Worm (Caenorhabditis elegans) whole organism, young adult: ENCODE data around the gene acs-11.

Experiments
- C06A6.2 ChIP-seq: fragments of 200-800 bp; sonication (Bioruptor generic); conservative IDR thresholded peaks from 2 replicates; pipeline ENCODE4 v1.3.6; 2022; ENCODE audit warnings: missing genetic modification characterization, missing compliant biosample characterization
- F22D6.2 ChIP-seq: sonication (generic microtip); optimal IDR thresholded peaks from 2 replicates; lab custom pipeline; 2016; ENCODE audit warnings: mild to moderate bottlenecking, missing genetic modification characterization, missing compliant biosample characterization
- F52B5.7 ChIP-seq: sonication (generic microtip); optimal IDR thresholded peaks from 2 replicates; lab custom pipeline; 2016; ENCODE audit warnings: mild to moderate bottlenecking, missing genetic modification characterization, missing compliant biosample characterization
- F55B11.4 ChIP-seq: sonication (generic microtip); optimal IDR thresholded peaks from 2 replicates; lab custom pipeline; 2016; ENCODE audit warnings: missing compliant biosample characterization, missing genetic modification characterization, borderline replicate concordance; ENCODE audit not compliant: insufficient read depth
- F57A8.1 ChIP-seq: fragments of 200-800 bp; sonication (Bioruptor generic); optimal IDR thresholded peaks from 2 replicates; lab custom pipeline; 2018; ENCODE audit warnings: mild to moderate bottlenecking, missing genetic modification characterization, moderate library complexity, missing compliant biosample characterization
- K11D2.4 ChIP-seq: fragments of 200-800 bp; sonication (Bioruptor generic); IDR thresholded peaks from 2 replicates; pipeline ENCODE4 v1.3.6; 2022; ENCODE audit warnings: missing genetic modification reagents, missing genetic modification characterization, missing compliant biosample characterization
- T26A5.8 ChIP-seq: sonication (generic microtip); optimal IDR thresholded peaks from 2 replicates; lab custom pipeline; 2016; ENCODE audit warnings: missing genetic modification characterization, missing compliant biosample characterization
- Y53G8AR.9 ChIP-seq: fragments of 200-800 bp; sonication (Bioruptor generic); conservative IDR thresholded peaks from 2 replicates; pipeline ENCODE4 v1.3.6; 2022; ENCODE audit warnings: missing genetic modification reagents, missing genetic modification characterization, missing compliant biosample characterization
- Y67H2A.10 ChIP-seq: fragments of 200-800 bp; sonication (Bioruptor generic); conservative IDR thresholded peaks from 2 replicates; pipeline ENCODE4 v1.3.6; 2022; ENCODE audit warnings: missing genetic modification reagents, missing genetic modification characterization, missing compliant biosample characterization
- aptf-3 ChIP-seq: fragments of 200-800 bp; sonication (Bioruptor generic); IDR thresholded peaks from 2 replicates; pipeline ENCODE4 v1.3.6; 2022; ENCODE audit warnings: missing genetic modification characterization, missing compliant biosample characterization
- atf-7 ChIP-seq: sonication (generic microtip); optimal IDR thresholded peaks from 2 replicates; lab custom pipeline; 2017; ENCODE audit warnings: mild to moderate bottlenecking, missing genetic modification characterization, missing compliant biosample characterization
- athp-1 ChIP-seq: sonication (generic microtip); optimal IDR thresholded peaks from 2 replicates; lab custom pipeline; 2017; ENCODE audit warnings: mild to moderate bottlenecking, missing genetic modification characterization, missing compliant biosample characterization
- attf-3 ChIP-seq: fragments of 200-800 bp; sonication (Bioruptor generic); conservative IDR thresholded peaks from 2 replicates; pipeline ENCODE4 v1.3.6; 2022; ENCODE audit warnings: missing genetic modification reagents, missing genetic modification characterization, missing compliant biosample characterization
- cebp-1 ChIP-seq, 2 experiments: fragments of 200-800 bp in 1 of 2; sonication (Bioruptor generic) in 1 of 2; sonication (generic microtip) in 1 of 2; IDR thresholded peaks in 1 of 2; optimal IDR thresholded peaks in 1 of 2; 2 replicates each; pipeline versions ENCODE4 v1.3.6 to Lab custom; 2017 to 2022; ENCODE audit warnings: missing compliant biosample characterization in 2 of 2, missing genetic modification characterization in 2 of 2, mild to moderate bottlenecking in 1 of 2, missing genetic modification reagents in 1 of 2, moderate library complexity in 1 of 2
- ceh-27 ChIP-seq: fragments of 200-800 bp; sonication (Bioruptor generic); optimal IDR thresholded peaks from 2 replicates; lab custom pipeline; 2018; ENCODE audit warnings: mild to moderate bottlenecking, missing genetic modification characterization, moderate library complexity, missing compliant biosample characterization
- ceh-40 ChIP-seq: fragments of 200-800 bp; sonication (Bioruptor generic); IDR thresholded peaks from 2 replicates; pipeline ENCODE4 v1.3.6; 2022; ENCODE audit warnings: missing genetic modification characterization, missing compliant biosample characterization
- ceh-58 ChIP-seq: fragments of 200-800 bp; sonication (Bioruptor generic); IDR thresholded peaks from 2 replicates; pipeline ENCODE4 v1.3.6; 2022; ENCODE audit warnings: missing genetic modification characterization, missing compliant biosample characterization
- ceh-79 ChIP-seq: sonication (generic microtip); optimal IDR thresholded peaks from 2 replicates; lab custom pipeline; 2017; ENCODE audit warnings: mild to moderate bottlenecking, missing genetic modification characterization, missing compliant biosample characterization
- die-1 ChIP-seq: sonication (generic microtip); optimal IDR thresholded peaks from 2 replicates; lab custom pipeline; 2016; ENCODE audit warnings: missing genotype, mild to moderate bottlenecking, missing genetic modification characterization, missing compliant biosample characterization
- efl-1 ChIP-seq: fragments of 150-350 bp; optimal IDR thresholded peaks from 2 replicates; lab custom pipeline; 2014; ENCODE audit warnings: missing biosample characterization, missing genetic modification reagents, missing genetic modification characterization
- egl-18 ChIP-seq: fragments of 200-800 bp; sonication (Bioruptor generic); IDR thresholded peaks from 2 replicates; pipeline ENCODE4 v1.3.6; 2022; ENCODE audit warnings: missing genetic modification reagents, missing genetic modification characterization, missing compliant biosample characterization
- ekl-4 ChIP-seq: fragments of 200-800 bp; sonication (Bioruptor generic); IDR thresholded peaks from 2 replicates; pipeline ENCODE4 v1.3.6; 2022; ENCODE audit warnings: missing genetic modification reagents, missing genetic modification characterization, missing compliant biosample characterization
- ets-4 ChIP-seq: fragments of 200-800 bp; sonication (Bioruptor generic); optimal IDR thresholded peaks from 2 replicates; lab custom pipeline; 2018; ENCODE audit warnings: mild to moderate bottlenecking, missing genetic modification characterization, missing compliant biosample characterization
- him-1 ChIP-seq: sonication (generic microtip); optimal IDR thresholded peaks from 2 replicates; lab custom pipeline; 2016; ENCODE audit warnings: missing genotype, missing genetic modification reagents, missing genetic modification characterization, missing compliant biosample characterization
- hlh-12 ChIP-seq: sonication (generic microtip); optimal IDR thresholded peaks from 2 replicates; lab custom pipeline; 2016; ENCODE audit warnings: missing genetic modification characterization, missing compliant biosample characterization
- hlh-26 ChIP-seq: fragments of 200-800 bp; sonication (Bioruptor generic); conservative IDR thresholded peaks from 2 replicates; pipeline ENCODE4 v1.3.6; 2022; ENCODE audit warnings: missing genetic modification reagents, missing genetic modification characterization, missing compliant biosample characterization
- hmg-1.2 ChIP-seq: fragments of 200-800 bp; sonication (Bioruptor generic); IDR thresholded peaks from 2 replicates; pipeline ENCODE4 v1.3.6; 2022; ENCODE audit warnings: missing genetic modification reagents, missing genetic modification characterization, missing compliant biosample characterization
- hmg-20 ChIP-seq: fragments of 200-800 bp; sonication (Bioruptor generic); IDR thresholded peaks from 2 replicates; pipeline ENCODE4 v1.3.6; 2022; ENCODE audit warnings: missing genetic modification reagents, missing genetic modification characterization, missing compliant biosample characterization
- let-607 ChIP-seq, 2 experiments: fragments of 200-800 bp in 1 of 2; sonication (Bioruptor generic) in 1 of 2; sonication (generic microtip) in 1 of 2; optimal IDR thresholded peaks; 2 replicates each; lab custom pipeline; 2016 to 2018; ENCODE audit warnings: mild to moderate bottlenecking in 2 of 2, missing compliant biosample characterization in 2 of 2, missing genetic modification characterization in 2 of 2, moderate library complexity in 2 of 2, missing genotype in 1 of 2
- lin-35 ChIP-seq, 3 experiments: fragments of 150-350 bp in 2 of 3; sonication (generic microtip) in 1 of 3; optimal IDR thresholded peaks; 2 replicates each; lab custom pipeline; 2014 to 2018; ENCODE audit warnings: missing biosample characterization in 3 of 3, missing genetic modification characterization in 3 of 3, missing genetic modification reagents in 3 of 3
- lin-40 ChIP-seq: sonication (generic microtip); optimal IDR thresholded peaks from 2 replicates; lab custom pipeline; 2016; ENCODE audit warnings: missing genetic modification characterization, mild to moderate bottlenecking, missing compliant biosample characterization, missing genotype, missing genetic modification reagents
- lin-54 ChIP-seq: fragments of 200-800 bp; sonication (Bioruptor generic); optimal IDR thresholded peaks from 2 replicates; lab custom pipeline; 2018; ENCODE audit warnings: mild to moderate bottlenecking, missing genetic modification characterization, missing compliant biosample characterization
- madf-6 ChIP-seq: fragments of 200-800 bp; sonication (Bioruptor generic); IDR thresholded peaks from 2 replicates; pipeline ENCODE4 v1.3.6; 2022; ENCODE audit warnings: missing genetic modification reagents, missing genetic modification characterization, missing compliant biosample characterization
- mcd-1 ChIP-seq: fragments of 200-800 bp; sonication (Bioruptor generic); IDR thresholded peaks from 2 replicates; pipeline ENCODE4 v1.3.6; 2022; ENCODE audit warnings: missing genetic modification reagents, missing genetic modification characterization, missing compliant biosample characterization
- nfya-1 ChIP-seq: sonication (generic microtip); optimal IDR thresholded peaks from 2 replicates; lab custom pipeline; 2017; ENCODE audit warnings: antibody characterized with exemption, missing compliant biosample characterization, missing genetic modification characterization, borderline replicate concordance; ENCODE audit not compliant: insufficient read depth
- nfya-2 ChIP-seq: fragments of 200-800 bp; sonication (Bioruptor generic); IDR thresholded peaks from 2 replicates; pipeline ENCODE4 v1.3.6; 2022; ENCODE audit warnings: missing genetic modification reagents, missing genetic modification characterization, missing compliant biosample characterization
- nhr-179 ChIP-seq: sonication (generic microtip); optimal IDR thresholded peaks from 2 replicates; lab custom pipeline; 2016; ENCODE audit warnings: mild to moderate bottlenecking, missing genetic modification characterization, missing compliant biosample characterization
- pha-4 ChIP-seq: fragments of 150-350 bp; sonication (generic microtip); optimal IDR thresholded peaks from 2 replicates; lab custom pipeline; 2014; ENCODE audit warnings: missing biosample characterization, missing genetic modification reagents, missing genetic modification characterization
- rcor-1 ChIP-seq: fragments of 200-800 bp; sonication (Bioruptor generic); IDR thresholded peaks from 2 replicates; pipeline ENCODE4 v1.3.6; 2022; ENCODE audit warnings: missing genetic modification reagents, missing genetic modification characterization, missing compliant biosample characterization
- sdz-38 ChIP-seq: sonication (generic microtip); optimal IDR thresholded peaks from 2 replicates; lab custom pipeline; 2016; ENCODE audit warnings: missing genotype, missing genetic modification characterization, missing compliant biosample characterization
- snpc-3.4 ChIP-seq: sonication (generic microtip); optimal IDR thresholded peaks from 2 replicates; lab custom pipeline; 2017; ENCODE audit warnings: missing genetic modification characterization, mild to moderate bottlenecking, missing compliant biosample characterization, antibody characterized with exemption, moderate library complexity, missing genotype, missing genetic modification reagents
- snpc-4 ChIP-seq, 5 experiments: fragments of 150-350 bp in 1 of 5; sonication (generic microtip) in 4 of 5; optimal IDR thresholded peaks; 2 replicates each; lab custom pipeline; 2014 to 2018; ENCODE audit warnings: missing genetic modification characterization in 5 of 5, missing biosample characterization in 3 of 5, antibody characterized with exemption in 2 of 5, mild to moderate bottlenecking in 2 of 5, missing compliant biosample characterization in 2 of 5, missing genotype in 2 of 5, moderate library complexity in 2 of 5, missing genetic modification reagents in 1 of 5
- somi-1 ChIP-seq: fragments of 200-800 bp; sonication (Bioruptor generic); optimal IDR thresholded peaks from 2 replicates; lab custom pipeline; 2018; ENCODE audit warnings: mild to moderate bottlenecking, missing genetic modification characterization, missing compliant biosample characterization
- sptf-2 ChIP-seq: fragments of 200-800 bp; sonication (Bioruptor generic); optimal IDR thresholded peaks from 2 replicates; lab custom pipeline; 2018; ENCODE audit warnings: mild to moderate bottlenecking, missing genetic modification characterization, missing compliant biosample characterization
- tlf-1 ChIP-seq: fragments of 200-800 bp; sonication (Bioruptor generic); optimal IDR thresholded peaks from 2 replicates; lab custom pipeline; 2018; ENCODE audit warnings: mild to moderate bottlenecking, missing genetic modification characterization, missing compliant biosample characterization
- zfh-2 ChIP-seq: fragments of 200-800 bp; sonication (Bioruptor generic); conservative IDR thresholded peaks from 2 replicates; pipeline ENCODE4 v1.3.6; 2022; ENCODE audit warnings: missing genetic modification reagents, missing genetic modification characterization, missing compliant biosample characterization
- ztf-18 ChIP-seq: sonication (generic microtip); optimal IDR thresholded peaks from 2 replicates; lab custom pipeline; 2016; ENCODE audit warnings: missing genotype, mild to moderate bottlenecking, missing genetic modification characterization, missing compliant biosample characterization
- ztf-25 ChIP-seq: fragments of 200-800 bp; sonication (Bioruptor generic); IDR thresholded peaks from 2 replicates; pipeline ENCODE4 v1.3.6; 2022; ENCODE audit warnings: missing genetic modification reagents, missing genetic modification characterization, missing compliant biosample characterization

acs-11 gene

ce11 chrII:4703011-4703410 is 38.9 kb upstream of the acs-11 start (continued):
- TF ChIP-seq mcd-1 (GFP tag; lab: Robert Waterston, UW), result no peak
- TF ChIP-seq F57A8.1 (GFP tag; lab: Kevin White, UChicago), result no peak
- TF ChIP-seq attf-3 (GFP tag; lab: Robert Waterston, UW), result no peak
- TF ChIP-seq lin-40 (tag; lab: Kevin White, UChicago), result no peak
- TF ChIP-seq hlh-26 (GFP tag; lab: Robert Waterston, UW), result no peak
- TF ChIP-seq hmg-1.2 (GFP tag; lab: Robert Waterston, UW), result peak; percentile 45
- no peak for TF ChIP-seq ets-4 (GFP tag; lab: Kevin White, UChicago)
- no peak for TF ChIP-seq sptf-2 (GFP tag; lab: Kevin White, UChicago)
- no peak for TF ChIP-seq ztf-25 (GFP tag; lab: Robert Waterston, UW)
- TF ChIP-seq efl-1 (GFP tag; lab: Kevin White, UChicago), result peak; percentile 39
- no peak for TF ChIP-seq hlh-12 (tag; lab: Kevin White, UChicago)
- peak; percentile 78 for TF ChIP-seq madf-6 (GFP tag; lab: Robert Waterston, UW)
- no peak for TF ChIP-seq T26A5.8 (tag; lab: Kevin White, UChicago)
- TF ChIP-seq ceh-79 (tag; lab: Kevin White, UChicago), result no peak
- no peak for TF ChIP-seq K11D2.4 (GFP tag; lab: Robert Waterston, UW)
- TF ChIP-seq atf-7 (tag; lab: Kevin White, UChicago), result peak; percentile 11
- TF ChIP-seq lin-54 (GFP tag; lab: Kevin White, UChicago), result peak; percentile 58
- TF ChIP-seq aptf-3 (GFP tag; lab: Robert Waterston, UW), result no peak
- TF ChIP-seq ceh-58 (GFP tag; lab: Robert Waterston, UW), result no peak
- TF ChIP-seq nfya-2 (GFP tag; lab: Robert Waterston, UW), result no peak
- TF ChIP-seq hmg-20 (GFP tag; lab: Robert Waterston, UW), result no peak
- TF ChIP-seq somi-1 (GFP tag; lab: Kevin White, UChicago), result no peak
- TF ChIP-seq nfya-1 (tag; lab: Kevin White, UChicago), result no peak
- TF ChIP-seq pha-4, result no peak
- TF ChIP-seq F22D6.2 (tag; lab: Kevin White, UChicago), result no peak
- no peak for TF ChIP-seq egl-18
- TF ChIP-seq ceh-27 (GFP tag; lab: Kevin White, UChicago), result no peak
- TF ChIP-seq Y53G8AR.9 (GFP tag; lab: Robert Waterston, UW), result peak; percentile 83
- no peak for TF ChIP-seq nhr-179 (tag; lab: Kevin White, UChicago)
- TF ChIP-seq ztf-18 (tag; lab: Kevin White, UChicago), result no peak
- no peak for TF ChIP-seq sdz-38
- no peak for TF ChIP-seq F52B5.7 (tag; lab: Kevin White, UChicago)
- no peak for TF ChIP-seq snpc-4 (GFP tag; optimal IDR thresholded peaks at IDR 0.05; lab: Kevin White, UChicago)
- no peak for TF ChIP-seq snpc-4 (tag; optimal IDR thresholded peaks at IDR 0.05; lab: Kevin White, UChicago)
- TF ChIP-seq rcor-1 (GFP tag; lab: Robert Waterston, UW), result peak; percentile 77
- TF ChIP-seq ekl-4, result peak; percentile 74
- peak in 1 of 3 experiments; percentile 36 for TF ChIP-seq lin-35 (GFP tag; optimal IDR thresholded peaks at IDR 0.05; lab: Kevin White, UChicago)
- no peak for TF ChIP-seq let-607 (tag; optimal IDR thresholded peaks at IDR 0.05; lab: Kevin White, UChicago)
- TF ChIP-seq F55B11.4 (tag; lab: Kevin White, UChicago), result no peak
- peak; percentile 48 for TF ChIP-seq snpc-3.4 (tag; lab: Kevin White, UChicago)
- TF ChIP-seq ceh-40 (GFP tag; lab: Robert Waterston, UW), result no peak
- no peak for TF ChIP-seq zfh-2
- peak; percentile 16 for TF ChIP-seq him-1
- no peak for TF ChIP-seq Y67H2A.10 (GFP tag; lab: Robert Waterston, UW)
- TF ChIP-seq cebp-1 (GFP tag; IDR thresholded peaks at IDR 0.05; lab: Robert Waterston, UW), result no peak
- peak; percentile 58 for TF ChIP-seq cebp-1 (tag; optimal IDR thresholded peaks at IDR 0.05; lab: Kevin White, UChicago)
- TF ChIP-seq tlf-1 (GFP tag; lab: Kevin White, UChicago), result peak; percentile 64
- TF ChIP-seq die-1 (tag; lab: Kevin White, UChicago), result peak; percentile 10
- TF ChIP-seq C06A6.2, result no peak
- TF ChIP-seq athp-1 (tag; lab: Kevin White, UChicago), result peak; percentile 2
